Fruit fly (Drosophila melanogaster): ENCODE results near the gene Ids.

Ids gene

dm6 chr3L:3394854-3395723 lies 17.0 kb downstream of the Ids start (continued):
- peak; percentile 93 for TF ChIP-seq CG9139 (GFP tag; optimal IDR thresholded peaks at IDR 0.05)
- peak; percentile 98 for TF ChIP-seq CG31627 (GFP tag; optimal IDR thresholded peaks at IDR 0.05)
- peak; percentile 90 for TF ChIP-seq eg (GFP tag; IDR thresholded peaks at IDR 0.05)
- TF ChIP-seq CG8119 (GFP tag; IDR thresholded peaks at IDR 0.05): peak; percentile 91
- peak; percentile 94 for TF ChIP-seq lz (GFP tag; optimal IDR thresholded peaks at IDR 0.05)
- peak; percentile 95 for TF ChIP-seq achi (GFP tag; optimal IDR thresholded peaks at IDR 0.05)
- TF ChIP-seq Sox14 (GFP tag; optimal IDR thresholded peaks at IDR 0.05): peak; percentile 97
- peak; percentile 74 for TF ChIP-seq fd85E (GFP tag; optimal IDR thresholded peaks at IDR 0.05)
- TF ChIP-seq CG11294 (GFP tag; IDR thresholded peaks at IDR 0.05): peak; percentile 74
- TF ChIP-seq CG4318 (GFP tag; optimal IDR thresholded peaks at IDR 0.05): peak; percentile 85
- TF ChIP-seq Smox (GFP tag; optimal IDR thresholded peaks at IDR 0.05): peak; percentile 97
- TF ChIP-seq Ets21C (GFP tag; optimal IDR thresholded peaks at IDR 0.05): peak; percentile 97
- peak; percentile 82 for TF ChIP-seq Blimp-1 (GFP tag; optimal IDR thresholded peaks at IDR 0.05)
- peak; percentile 96 for TF ChIP-seq Eip75B (GFP tag; optimal IDR thresholded peaks at IDR 0.05)
- TF ChIP-seq Eip78C (GFP tag): peak; percentile 99
- TF ChIP-seq CG7368 (GFP tag; optimal IDR thresholded peaks at IDR 0.05): peak; percentile 94
- peak; percentile 95 for TF ChIP-seq CG32006 (GFP tag; optimal IDR thresholded peaks at IDR 0.05)
- TF ChIP-seq CG8632 (GFP tag; optimal IDR thresholded peaks at IDR 0.05): peak; percentile 91
- TF ChIP-seq pdm3 (GFP tag; optimal IDR thresholded peaks at IDR 0.05): peak; percentile 98
- peak; percentile 94 for TF ChIP-seq CG8319 (GFP tag; optimal IDR thresholded peaks at IDR 0.05)
- TF ChIP-seq OdsH (GFP tag; optimal IDR thresholded peaks at IDR 0.05): peak; percentile 98
- TF ChIP-seq fkh (GFP tag; optimal IDR thresholded peaks at IDR 0.05): peak; percentile 24
- peak; percentile 95 for TF ChIP-seq CG34406 (GFP tag; optimal IDR thresholded peaks at IDR 0.05)
- TF ChIP-seq CG6163 (GFP tag; IDR thresholded peaks at IDR 0.05): peak; percentile 98
- TF ChIP-seq Gug (GFP tag; IDR thresholded peaks at IDR 0.05): peak; percentile 91
- peak; percentile 92 to 98 for TF ChIP-seq salr (GFP tag; optimal IDR thresholded peaks at IDR 0.05)
- TF ChIP-seq Sox102F (GFP tag; optimal IDR thresholded peaks at IDR 0.05): peak; percentile 96
- TF ChIP-seq CG6854 (GFP tag; optimal IDR thresholded peaks at IDR 0.05): peak; percentile 83

dm6 chr3L:3396056-3396455 lies 18.0 kb downstream of the Ids start:
- TF ChIP-seq Hr4 (GFP tag; optimal IDR thresholded peaks at IDR 0.05) (peak; percentile 90), acj6 (GFP tag; optimal IDR thresholded peaks at IDR 0.05) (peak; percentile 87), Eip75B (GFP tag; optimal IDR thresholded peaks at IDR 0.05) (peak; percentile 83), achi (GFP tag; optimal IDR thresholded peaks at IDR 0.05) (peak; percentile 89), Eip78C (GFP tag) (peak; percentile 97), Sox102F (GFP tag; optimal IDR thresholded peaks at IDR 0.05) (peak; percentile 77), fd59A (GFP tag; optimal IDR thresholded peaks at IDR 0.05) (peak; percentile 83), Met (GFP tag; optimal IDR thresholded peaks at IDR 0.05) (peak; percentile 79), CG11762 (GFP tag; optimal IDR thresholded peaks at IDR 0.05; ENCODE audit: insufficient read depth) (peak; percentile 81), CG8119 (GFP tag; IDR thresholded peaks at IDR 0.05) (peak; percentile 92), cyc (GFP tag; optimal IDR thresholded peaks at IDR 0.05) (peak; percentile 75), Eip93F (GFP tag; optimal IDR thresholded peaks at IDR 0.05) (no peak), spab (GFP tag; optimal IDR thresholded peaks at IDR 0.05) (peak; percentile 84), dsx (GFP tag; optimal IDR thresholded peaks at IDR 0.05; ENCODE audit: poor library complexity, severe bottlenecking) (peak; percentile 87), CG7368 (GFP tag; optimal IDR thresholded peaks at IDR 0.05) (peak; percentile 68), Sox14 (GFP tag; optimal IDR thresholded peaks at IDR 0.05) (peak; percentile 87), dac (GFP tag; optimal IDR thresholded peaks at IDR 0.05) (peak; percentile 79), vri (GFP tag; optimal IDR thresholded peaks at IDR 0.05) (peak; percentile 35), Blimp-1 (GFP tag; optimal IDR thresholded peaks at IDR 0.05) (peak; percentile 62), OdsH (GFP tag; optimal IDR thresholded peaks at IDR 0.05) (peak; percentile 89), ss (GFP tag; optimal IDR thresholded peaks at IDR 0.05) (peak; percentile 71 to 84), salr (GFP tag; optimal IDR thresholded peaks at IDR 0.05) (peak; percentile 66 to 87), CG34406 (GFP tag; optimal IDR thresholded peaks at IDR 0.05) (peak; percentile 85), CG3919 (GFP tag; optimal IDR thresholded peaks at IDR 0.05) (peak; percentile 89), CG3032 (tag; optimal IDR thresholded peaks at IDR 0.05) (peak; percentile 93), eg (GFP tag; IDR thresholded peaks at IDR 0.05) (peak; percentile 92), net (GFP tag; optimal IDR thresholded peaks at IDR 0.05) (peak; percentile 84), Ets21C (GFP tag; optimal IDR thresholded peaks at IDR 0.05) (peak; percentile 58), fkh (GFP tag; optimal IDR thresholded peaks at IDR 0.05) (peak; percentile 22), CG6276 (GFP tag; optimal IDR thresholded peaks at IDR 0.05) (peak; percentile 89), CG11294 (GFP tag; IDR thresholded peaks at IDR 0.05) (peak; percentile 54; the same call in 1 of the 2 replicates), CG8319 (GFP tag; optimal IDR thresholded peaks at IDR 0.05) (peak; percentile 73), CG11902 (GFP tag; optimal IDR thresholded peaks at IDR 0.05) (peak; percentile 38), CG31627 (GFP tag; optimal IDR thresholded peaks at IDR 0.05) (peak; percentile 68), CG8632 (GFP tag; optimal IDR thresholded peaks at IDR 0.05) (peak; percentile 84)
